Fruit fly (Drosophila melanogaster) whole organism, embryonic: ENCODE results near the gene CG14017.

ENCODE experiments used
- Antp ChIP-seq: fragments of 200-800 bp; sonication (Bioruptor generic); optimal IDR thresholded peaks from 3 replicates; lab custom pipeline; 2016; ENCODE audit warnings: missing biosample characterization, missing genetic modification characterization
- Atf6 ChIP-seq: fragments of 200-800 bp; sonication (Bioruptor generic); IDR thresholded peaks from 2 replicates; pipeline ENCODE4 v1.3.6; 2022; ENCODE audit warnings: missing biosample characterization, missing genetic modification characterization
- CG10147 ChIP-seq: fragments of 200-800 bp; sonication (Bioruptor generic); optimal IDR thresholded peaks from 2 replicates; lab custom pipeline; 2019; ENCODE audit warnings: missing biosample characterization, mild to moderate bottlenecking, missing genetic modification characterization, moderate library complexity
- CG10209 ChIP-seq: fragments of 200-800 bp; sonication (Bioruptor generic); optimal IDR thresholded peaks from 3 replicates; lab custom pipeline; 2017; ENCODE audit warnings: missing biosample characterization, mild to moderate bottlenecking, missing genetic modification characterization, missing genetic modification reagents
- CG10959 ChIP-seq: fragments of 200-800 bp; sonication (Bioruptor generic); IDR thresholded peaks from 2 replicates; pipeline ENCODE4 v1.3.6; 2022; ENCODE audit warnings: missing biosample characterization, missing genetic modification characterization
- CG12391 ChIP-seq: fragments of 200-800 bp; sonication (Bioruptor generic); optimal IDR thresholded peaks from 3 replicates; lab custom pipeline; 2018; ENCODE audit warnings: missing biosample characterization, mild to moderate bottlenecking, missing genetic modification characterization, moderate library complexity
- CG12942 ChIP-seq: fragments of 200-800 bp; sonication (Bioruptor generic); optimal IDR thresholded peaks from 3 replicates; lab custom pipeline; 2016; ENCODE audit warnings: missing biosample characterization, missing genetic modification characterization
- CG13296 ChIP-seq: fragments of 200-800 bp; sonication (Bioruptor generic); optimal IDR thresholded peaks from 3 replicates; lab custom pipeline; 2018; ENCODE audit warnings: missing biosample characterization, mild to moderate bottlenecking, missing genetic modification characterization
- CG13624 ChIP-seq: fragments of 200-800 bp; sonication (Bioruptor generic); optimal IDR thresholded peaks from 2 replicates; lab custom pipeline; 2016; ENCODE audit warnings: missing biosample characterization, missing genetic modification characterization
- CG2712 ChIP-seq: fragments of 200-800 bp; optimal IDR thresholded peaks from 3 replicates; lab custom pipeline; 2019; ENCODE audit warnings: missing biosample characterization, mild to moderate bottlenecking, missing genetic modification characterization, moderate library complexity
- CG4424 ChIP-seq: fragments of 200-800 bp; sonication (Bioruptor generic); optimal IDR thresholded peaks from 3 replicates; lab custom pipeline; 2016; ENCODE audit warnings: missing biosample characterization, missing genetic modification characterization
- CG5953 ChIP-seq: fragments of 200-800 bp; sonication (Bioruptor generic); IDR thresholded peaks from 2 replicates; pipeline ENCODE4 v1.3.6; 2022; ENCODE audit warnings: missing biosample characterization, missing genetic modification characterization
- CG6175 ChIP-seq: fragments of 200-800 bp; sonication (Bioruptor generic); IDR thresholded peaks from 3 replicates; pipeline ENCODE4 v1.3.6; 2022; ENCODE audit warnings: missing biosample characterization, missing genetic modification characterization
- CG7372 ChIP-seq: fragments of 200-800 bp; sonication (Bioruptor generic); IDR thresholded peaks from 2 replicates; pipeline ENCODE4 v1.3.6; 2022; ENCODE audit warnings: missing biosample characterization, missing genetic modification characterization
- CG8388 ChIP-seq: fragments of 200-800 bp; sonication (Bioruptor generic); optimal IDR thresholded peaks from 2 replicates; lab custom pipeline; 2019; ENCODE audit warnings: missing biosample characterization, mild to moderate bottlenecking, missing genetic modification characterization, moderate library complexity
- CkIIα-i1 ChIP-seq: fragments of 200-800 bp; sonication (Bioruptor generic); IDR thresholded peaks from 2 replicates; pipeline ENCODE4 v1.3.6; 2022; ENCODE audit warnings: missing biosample characterization, missing genetic modification characterization
- Dek ChIP-seq: fragments of 200-800 bp; sonication (Bioruptor generic); optimal IDR thresholded peaks from 3 replicates; lab custom pipeline; 2019; ENCODE audit warnings: missing biosample characterization, mild to moderate bottlenecking, missing genetic modification characterization, moderate library complexity
- Fer2 ChIP-seq: fragments of 200-800 bp; sonication (Bioruptor generic); optimal IDR thresholded peaks from 2 replicates; lab custom pipeline; 2018; ENCODE audit warnings: missing biosample characterization, mild to moderate bottlenecking, missing genetic modification characterization, moderate library complexity
- Hey ChIP-seq: fragments of 200-800 bp; sonication (Bioruptor generic); optimal IDR thresholded peaks from 3 replicates; lab custom pipeline; 2018; ENCODE audit warnings: missing biosample characterization, mild to moderate bottlenecking, missing genetic modification characterization
- Hr39 ChIP-seq: fragments of >200 bp; optimal IDR thresholded peaks from 2 replicates; lab custom pipeline; 2017
- MBD-R2 ChIP-seq: fragments of 200-800 bp; sonication (Bioruptor generic); IDR thresholded peaks from 2 replicates; pipeline ENCODE4 v1.3.6; 2022; ENCODE audit warnings: missing biosample characterization, missing genetic modification characterization
- Mes4 ChIP-seq: fragments of 200-800 bp; sonication (Bioruptor generic); optimal IDR thresholded peaks from 2 replicates; lab custom pipeline; 2016; ENCODE audit warnings: missing biosample characterization, missing genetic modification characterization
- Nf-YC ChIP-seq: fragments of 200-800 bp; optimal IDR thresholded peaks from 3 replicates; lab custom pipeline; 2019; ENCODE audit warnings: missing biosample characterization, mild to moderate bottlenecking, missing genetic modification characterization, moderate library complexity
- Opbp ChIP-seq: fragments of 200-800 bp; sonication (Bioruptor generic); IDR thresholded peaks from 3 replicates; pipeline ENCODE4 v1.3.6; 2022; ENCODE audit warnings: missing biosample characterization, missing genetic modification characterization; ENCODE audit not compliant: partially characterized antibody
- Rfx ChIP-seq: fragments of 200-800 bp; sonication (Bioruptor generic); IDR thresholded peaks from 2 replicates; pipeline ENCODE4 v1.3.6; 2022; ENCODE audit warnings: missing biosample characterization, missing genetic modification characterization
- Six4 ChIP-seq: fragments of 200-800 bp; sonication (Bioruptor generic); optimal IDR thresholded peaks from 2 replicates; lab custom pipeline; 2016; ENCODE audit warnings: missing biosample characterization, missing genetic modification characterization
- Tbp ChIP-seq: fragments of >200 bp; optimal IDR thresholded peaks from 2 replicates; lab custom pipeline; 2018; ENCODE audit warnings: missing biosample characterization, missing genetic modification characterization
- ab ChIP-seq: fragments of 200-800 bp; sonication (Bioruptor generic); optimal IDR thresholded peaks from 2 replicates; lab custom pipeline; 2016; ENCODE audit warnings: missing biosample characterization, missing genetic modification characterization
- ase ChIP-seq: fragments of 200-800 bp; sonication (Bioruptor generic); IDR thresholded peaks from 3 replicates; pipeline ENCODE4 v1.3.6; 2022; ENCODE audit warnings: missing biosample characterization, missing genetic modification characterization
- ash1 ChIP-seq: fragments of 200-800 bp; sonication (Bioruptor generic); optimal IDR thresholded peaks from 2 replicates; lab custom pipeline; 2018; ENCODE audit warnings: missing biosample characterization, mild to moderate bottlenecking, missing genetic modification characterization
- bcd ChIP-seq: fragments of 200-800 bp; sonication (Bioruptor generic); optimal IDR thresholded peaks from 2 replicates; lab custom pipeline; 2017; ENCODE audit warnings: missing biosample characterization, mild to moderate bottlenecking, missing genetic modification characterization
- bigmax ChIP-seq: fragments of 200-800 bp; sonication (Bioruptor generic); optimal IDR thresholded peaks from 2 replicates; lab custom pipeline; 2018; ENCODE audit warnings: missing biosample characterization, mild to moderate bottlenecking, missing genetic modification characterization
- btn ChIP-seq: fragments of 200-800 bp; sonication (Bioruptor generic); optimal IDR thresholded peaks from 2 replicates; lab custom pipeline; 2016; ENCODE audit warnings: missing biosample characterization, missing genetic modification characterization
- ci ChIP-seq: fragments of 200-800 bp; sonication (Bioruptor generic); IDR thresholded peaks from 3 replicates; pipeline ENCODE4 v1.3.6; 2022; ENCODE audit warnings: missing biosample characterization, missing genetic modification characterization
- en ChIP-seq: fragments of 200-800 bp; sonication (Bioruptor generic); optimal IDR thresholded peaks from 2 replicates; lab custom pipeline; 2016; ENCODE audit warnings: missing biosample characterization, missing genetic modification characterization
- gfzf ChIP-seq: fragments of 200-800 bp; sonication (Bioruptor generic); optimal IDR thresholded peaks from 2 replicates; lab custom pipeline; 2016; ENCODE audit warnings: missing biosample characterization, mild to moderate bottlenecking, missing genetic modification characterization, moderate library complexity
- hbn ChIP-seq: fragments of 200-800 bp; sonication (Bioruptor generic); IDR thresholded peaks from 2 replicates; pipeline ENCODE4 v1.3.6; 2022; ENCODE audit warnings: missing biosample characterization, missing genetic modification characterization; ENCODE audit not compliant: partially characterized antibody
- hkb ChIP-seq, 2 experiments: fragments of 200-800 bp in 1 of 2; fragments of >200 bp in 1 of 2; sonication (Bioruptor generic) in 1 of 2; IDR thresholded peaks in 1 of 2; optimal IDR thresholded peaks in 1 of 2; 2 replicates each; pipeline versions ENCODE4 v1.3.6 to Lab custom; 2017 to 2022; ENCODE audit warnings: missing biosample characterization in 1 of 2, missing genetic modification characterization in 1 of 2
- insv ChIP-seq, 2 experiments: fragments of 200-800 bp; sonication (Bioruptor generic); optimal IDR thresholded peaks; 3 replicates each; lab custom pipeline; 2016 to 2018; ENCODE audit warnings: missing biosample characterization in 2 of 2, missing genetic modification characterization in 2 of 2
- mam ChIP-seq: fragments of 200-800 bp; sonication (Bioruptor generic); optimal IDR thresholded peaks from 3 replicates; lab custom pipeline; 2016; ENCODE audit warnings: missing biosample characterization, missing genetic modification characterization
- nmo ChIP-seq: fragments of 200-800 bp; sonication (Bioruptor generic); optimal IDR thresholded peaks from 2 replicates; lab custom pipeline; 2018; ENCODE audit warnings: missing biosample characterization, mild to moderate bottlenecking, missing genetic modification characterization, moderate library complexity
- oc ChIP-seq: fragments of 200-800 bp; sonication (Bioruptor generic); optimal IDR thresholded peaks from 2 replicates; lab custom pipeline; 2018; ENCODE audit warnings: missing biosample characterization, mild to moderate bottlenecking, missing genetic modification characterization, moderate library complexity
- onecut ChIP-seq: fragments of 200-800 bp; sonication (Bioruptor generic); IDR thresholded peaks from 2 replicates; pipeline ENCODE4 v1.3.6; 2022; ENCODE audit warnings: missing biosample characterization, missing genetic modification characterization
- pita ChIP-seq: fragments of 200-800 bp; sonication (Bioruptor generic); optimal IDR thresholded peaks from 2 replicates; lab custom pipeline; 2017; ENCODE audit warnings: missing biosample characterization, mild to moderate bottlenecking, missing genetic modification characterization
- sens-2 ChIP-seq: fragments of 200-800 bp; sonication (Bioruptor generic); IDR thresholded peaks from 2 replicates; pipeline ENCODE4 v1.3.6; 2022; ENCODE audit warnings: missing biosample characterization, missing genetic modification characterization
- shn ChIP-seq: fragments of 200-800 bp; sonication (Bioruptor generic); optimal IDR thresholded peaks from 3 replicates; lab custom pipeline; 2016; ENCODE audit warnings: missing biosample characterization, missing genetic modification characterization
- sim ChIP-seq: fragments of 200-800 bp; sonication (Bioruptor generic); IDR thresholded peaks from 2 replicates; pipeline ENCODE4 v1.3.6; 2022; ENCODE audit warnings: missing biosample characterization, missing genetic modification characterization
- so ChIP-seq: fragments of 200-800 bp; sonication (Bioruptor generic); IDR thresholded peaks from 3 replicates; pipeline ENCODE4 v1.3.6; 2022; ENCODE audit warnings: missing biosample characterization, missing genetic modification characterization
- toy ChIP-seq: fragments of 200-800 bp; sonication (Bioruptor generic); IDR thresholded peaks from 2 replicates; pipeline ENCODE4 v1.3.6; 2022; ENCODE audit warnings: missing biosample characterization, missing genetic modification characterization
- tup ChIP-seq: fragments of 200-800 bp; sonication (Bioruptor generic); optimal IDR thresholded peaks from 2 replicates; lab custom pipeline; 2016; ENCODE audit warnings: missing biosample characterization, mild to moderate bottlenecking, missing genetic modification characterization, moderate library complexity

Gene CG14017

dm6 chr2L:5542944-5543515 lies 10.7 kb upstream of the CG14017 start (continued):
- TF ChIP-seq Fer2 (tag; lab: Kevin White, UChicago) (no peak), mam (GFP tag; lab: Kevin White, UChicago) (peak; percentile 64), CG10147 (GFP tag; lab: Kevin White, UChicago) (peak; percentile 41), Rfx (GFP tag; lab: Robert Waterston, UW) (peak; percentile 78), hbn (GFP tag; lab: Robert Waterston, UW) (no peak; the same call in 1 of the 2 replicates), Hr39 (lab: Kevin White, UChicago) (peak; percentile 68), Atf6 (peak; percentile 71), hkb (optimal IDR thresholded peaks at IDR 0.05; lab: Kevin White, UChicago) (no peak), hkb (GFP tag; IDR thresholded peaks at IDR 0.05; lab: Robert Waterston, UW) (peak; percentile 80), CG10209 (GFP tag; lab: Kevin White, UChicago) (peak; percentile 40), CkIIα-i1 (GFP tag; lab: Robert Waterston, UW) (no peak), sens-2 (no peak), nmo (GFP tag; lab: Kevin White, UChicago) (peak; percentile 27), Six4 (peak; percentile 10), gfzf (GFP tag; lab: Kevin White, UChicago) (no peak), en (GFP tag; lab: Kevin White, UChicago) (no peak), CG8388 (GFP tag; lab: Kevin White, UChicago) (peak; percentile 31), ab (peak; percentile 15), CG4424 (GFP tag; lab: Kevin White, UChicago) (peak; percentile 50), Opbp (GFP tag; lab: Robert Waterston, UW) (0 out of 3 replicates have a peak, but pooled peaks have one; percentile 6), sim (0 out of 2 replicates have a peak, but pooled peaks have one; percentile 7), btn (GFP tag; lab: Kevin White, UChicago) (no peak), Antp (peak; percentile 49), Nf-YC (peak; percentile 38), ase (peak; percentile 42; the same call in 1 of the 3 replicates), Tbp (no peak), CG2712 (peak; percentile 47), Mes4 (GFP tag; lab: Kevin White, UChicago) (peak; percentile 18), so (GFP tag; lab: Robert Waterston, UW) (peak; percentile 70; the same call in 1 of the 3 replicates), onecut (peak; percentile 38), bcd (GFP tag; lab: Kevin White, UChicago) (peak; percentile 53), shn (peak; percentile 54), CG13296 (peak; percentile 26), CG6175 (0 out of 3 replicates have a peak, but pooled peaks have one; percentile 50), ash1 (GFP tag; lab: Kevin White, UChicago) (peak; percentile 1), CG10959 (GFP tag; lab: Robert Waterston, UW) (no peak), CG12942 (peak; percentile 40), CG13624 (peak; percentile 15), toy (GFP tag; lab: Robert Waterston, UW) (0 out of 2 replicates have a peak, but pooled peaks have one; percentile 39), oc (tag; lab: Kevin White, UChicago) (no peak), CG5953 (GFP tag; lab: Robert Waterston, UW) (0 out of 2 replicates have a peak, but pooled peaks have one; percentile 36), insv (GFP tag; optimal IDR thresholded peaks at IDR 0.05; lab: Kevin White, UChicago) (peak in 1 of 2 experiments; percentile 27), CG7372 (GFP tag; lab: Robert Waterston, UW) (peak; percentile 21; the same call in 1 of the 2 replicates), pita (GFP tag; lab: Kevin White, UChicago) (no peak), tup (GFP tag; lab: Kevin White, UChicago) (no peak), bigmax (GFP tag; lab: Kevin White, UChicago) (no peak), ci (peak; percentile 88), Hey (tag; lab: Kevin White, UChicago) (peak; percentile 18), CG12391 (tag; lab: Kevin White, UChicago) (peak; percentile 53), MBD-R2 (peak; percentile 25; the same call in 1 of the 2 replicates), Dek (tag; lab: Kevin White, UChicago) (peak; percentile 39)
